Worm (Caenorhabditis elegans): ENCODE measurements around the gene W04G3.5.

Gene W04G3.5

ce11 chrX:11073358-11073757, at the start of gene W04G3.5:
Gene W04G3.5, plus strand, starts transcription at chrX:11073658.
- no peak for TF ChIP-seq unc-62 (GFP tag; optimal IDR thresholded peaks at IDR 0.05)

- TF ChIP-seq unc-62 (GFP tag; optimal IDR thresholded peaks at IDR 0.05): no peak
Measured at ce11 chrX:11028617-11029016, 44.8 kb upstream of the W04G3.5 start, which contains the start of gene ldb-1. Gene ldb-1, plus strand, starts transcription at chrX:11028917.

DNA sequence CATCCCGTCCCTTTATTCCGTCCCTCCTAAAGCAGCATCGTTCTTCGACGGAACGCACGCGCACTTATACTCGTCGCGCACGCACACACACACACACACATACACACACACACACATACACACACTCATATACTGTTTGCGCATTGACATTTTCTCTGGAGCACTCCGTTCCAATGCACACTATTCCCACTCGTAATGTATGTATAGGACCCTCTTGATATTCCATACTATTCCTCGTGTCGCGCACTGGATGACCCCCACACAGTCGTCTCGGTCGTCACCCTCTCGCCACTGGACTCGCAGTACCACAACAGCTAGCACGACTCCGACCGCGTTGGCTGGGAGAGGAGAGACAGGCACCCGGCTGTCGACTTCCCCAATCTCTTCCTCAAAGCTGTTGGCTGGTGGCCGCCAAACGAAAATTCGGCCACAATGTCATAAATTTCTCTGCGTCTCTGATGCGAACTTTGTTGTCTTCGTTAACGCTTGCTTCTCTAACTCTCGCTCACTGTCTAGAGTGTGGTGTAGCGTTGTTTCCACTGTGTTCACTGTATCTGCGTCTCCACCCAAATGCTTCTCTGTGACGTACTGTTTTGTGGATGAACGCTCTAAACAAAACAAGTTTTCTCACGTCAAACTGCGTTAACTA, 42.3 kb upstream of the W04G3.5 start:
- TF ChIP-seq unc-62 (GFP tag; optimal IDR thresholded peaks at IDR 0.05): no peak

DNA sequence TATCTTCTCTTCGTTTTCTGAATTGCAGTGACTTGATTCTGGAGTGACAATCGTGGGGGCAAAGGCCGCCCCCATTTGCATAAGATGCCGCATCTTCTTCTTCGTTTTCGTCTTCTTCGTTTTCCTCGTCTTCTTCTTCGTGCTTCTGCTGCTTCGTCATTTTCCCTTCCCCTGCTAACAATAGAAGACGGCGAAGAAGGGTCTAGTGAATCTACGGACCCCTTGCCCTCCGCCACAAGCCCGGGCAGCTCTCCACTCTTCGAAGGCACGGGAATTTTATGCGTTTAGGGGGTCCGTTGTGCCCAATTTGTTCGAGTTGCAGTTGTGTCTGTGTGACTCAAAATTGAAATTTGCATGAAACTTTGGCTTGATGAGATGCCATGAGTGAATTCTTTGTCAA, 41.6 kb upstream of the W04G3.5 start:
- no peak for TF ChIP-seq unc-62 (GFP tag; optimal IDR thresholded peaks at IDR 0.05)

DNA sequence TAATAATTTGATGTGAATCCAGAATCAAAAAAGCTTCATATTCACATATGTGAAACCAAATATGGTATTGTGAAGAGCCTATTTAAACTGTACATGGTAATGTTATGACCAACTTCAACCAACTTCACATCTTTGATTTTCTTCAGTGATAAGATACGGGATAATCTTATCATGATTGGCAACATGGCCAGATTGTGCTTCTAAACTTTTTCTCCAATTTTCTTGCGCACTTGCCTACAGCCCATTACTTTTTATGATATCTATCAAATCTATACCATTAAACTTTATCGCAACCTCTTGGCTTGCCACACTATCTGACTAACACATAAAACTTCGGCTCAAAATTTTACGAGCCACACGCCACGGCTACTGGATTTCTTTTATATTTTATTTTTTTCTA, 41.0 kb upstream of the W04G3.5 start:
- TF ChIP-seq unc-62 (GFP tag; optimal IDR thresholded peaks at IDR 0.05): no peak

DNA sequence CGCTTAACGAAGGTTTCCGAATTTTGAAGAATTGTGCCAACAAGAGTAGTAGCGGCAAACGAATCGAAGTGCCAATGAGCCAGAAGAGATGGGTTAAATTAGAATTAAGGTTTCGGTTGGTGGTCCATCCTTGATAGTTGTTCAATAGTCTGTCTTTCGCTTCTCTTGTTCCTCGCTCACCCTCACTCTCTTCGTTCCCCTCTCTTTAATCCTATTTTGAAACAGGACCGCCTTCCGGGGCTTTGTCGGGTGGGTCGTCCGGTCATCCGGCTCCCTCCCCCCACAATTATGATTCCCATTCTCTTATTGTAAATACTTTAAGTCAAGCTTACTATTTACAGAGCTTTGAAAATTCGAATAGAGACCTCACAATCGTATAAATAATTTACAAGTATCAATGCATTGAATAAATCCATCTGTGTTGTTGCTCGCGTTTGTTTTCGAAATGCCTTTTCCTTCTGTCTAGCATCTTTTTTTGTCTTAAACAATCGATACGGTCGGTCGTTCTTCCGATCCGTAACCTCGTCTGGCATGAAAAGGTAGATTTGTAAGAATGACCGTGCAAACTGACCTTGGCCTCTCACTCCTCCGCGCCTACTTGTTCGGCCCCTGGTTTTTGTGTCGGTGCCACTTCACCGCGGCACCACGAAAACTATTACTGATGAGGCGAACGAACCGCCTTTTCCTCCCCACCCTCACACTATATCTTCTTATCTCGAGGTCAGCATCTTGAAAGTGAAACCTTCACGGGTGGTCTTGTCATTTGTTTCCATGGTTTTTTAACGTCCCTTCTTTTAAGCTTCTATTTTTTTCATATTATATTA, 40.1 kb upstream of the W04G3.5 start:
- TF ChIP-seq unc-62 (GFP tag; optimal IDR thresholded peaks at IDR 0.05): no peak

DNA sequence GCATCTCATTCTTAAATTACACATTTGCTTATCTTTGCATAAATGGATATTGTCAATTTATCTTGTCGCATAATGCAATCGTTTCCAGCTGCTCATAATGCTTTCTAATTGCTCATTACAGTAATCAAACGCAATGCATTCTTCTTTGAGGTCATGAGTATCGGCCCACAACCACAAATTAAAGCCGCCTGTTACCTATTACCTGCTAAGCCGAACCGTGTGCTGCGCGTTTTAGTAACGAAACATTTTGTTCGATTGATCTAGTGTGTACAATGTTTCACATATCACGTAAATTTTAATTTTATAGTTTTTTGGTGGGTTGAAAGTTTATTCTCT, 39.5 kb upstream of the W04G3.5 start:
- TF ChIP-seq unc-62 (GFP tag; optimal IDR thresholded peaks at IDR 0.05): no peak

ce11 chrX:11034430-11035117, 38.9 kb upstream of the W04G3.5 start:
- no peak for TF ChIP-seq unc-62 (GFP tag; optimal IDR thresholded peaks at IDR 0.05)

DNA sequence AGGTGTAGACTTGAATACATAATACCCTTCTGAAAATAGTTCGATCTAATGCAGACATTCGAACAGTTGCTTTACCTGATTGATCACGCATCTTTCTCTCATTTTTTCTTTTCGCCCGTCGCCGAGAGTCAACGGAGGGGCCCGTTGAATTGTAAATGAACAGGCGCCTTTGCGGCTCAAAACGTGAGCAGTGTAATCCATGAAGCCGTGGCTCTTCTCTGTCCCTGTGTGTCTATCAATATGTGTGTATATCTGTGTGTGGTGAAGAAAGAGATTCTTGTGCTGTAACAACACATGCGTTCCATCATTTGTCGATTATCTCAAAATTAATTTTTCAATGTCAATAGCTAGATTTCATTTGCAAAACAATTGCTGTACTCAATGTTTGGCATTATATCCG, 37.9 kb upstream of the W04G3.5 start:
- TF ChIP-seq unc-62 (GFP tag; optimal IDR thresholded peaks at IDR 0.05): no peak

DNA sequence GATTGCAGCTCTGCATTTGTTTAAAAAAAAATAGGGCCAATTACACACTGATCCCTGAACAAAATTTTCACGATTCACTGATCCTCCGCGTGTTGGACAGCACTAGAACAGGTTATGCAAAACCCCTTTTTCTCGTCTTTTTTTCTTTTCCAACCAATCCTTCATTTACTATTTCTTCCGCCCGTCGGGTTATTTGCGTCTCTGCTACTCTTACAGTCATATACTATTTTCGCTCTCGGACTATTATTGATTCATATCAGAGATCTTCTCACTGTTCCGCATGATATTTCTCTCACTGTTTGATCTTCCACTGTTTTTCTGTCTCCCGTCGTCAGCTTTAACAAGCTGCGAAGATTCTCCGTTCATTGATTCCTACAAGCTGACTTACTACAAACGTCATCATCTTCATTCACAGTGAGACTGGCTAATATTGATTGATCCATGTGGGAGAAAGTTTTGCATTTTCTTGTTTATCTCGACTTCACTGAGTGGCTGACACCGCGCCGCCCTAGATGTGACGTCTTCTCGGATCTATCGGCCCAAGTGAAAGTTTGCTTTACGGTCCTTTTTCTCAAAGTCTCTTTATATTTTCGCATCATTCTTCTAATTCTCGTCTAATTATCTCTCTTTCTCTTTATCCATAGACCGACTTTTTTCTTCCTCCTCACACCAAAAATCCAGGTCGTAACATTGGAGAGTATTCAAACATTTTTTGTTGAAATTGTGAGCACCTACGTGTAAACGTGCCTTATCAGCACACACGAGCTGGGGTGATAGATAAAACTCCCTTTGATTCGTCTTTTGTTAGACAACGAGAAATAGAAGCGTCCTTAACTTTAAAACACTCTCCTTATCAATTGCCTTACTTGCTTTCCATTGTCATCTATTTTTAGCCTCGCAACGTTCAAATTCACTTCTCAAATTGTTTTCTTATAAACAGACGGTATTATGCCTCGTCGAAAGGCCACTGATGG, 37.1 kb upstream of the W04G3.5 start:
- no peak for TF ChIP-seq unc-62 (GFP tag; optimal IDR thresholded peaks at IDR 0.05)

DNA sequence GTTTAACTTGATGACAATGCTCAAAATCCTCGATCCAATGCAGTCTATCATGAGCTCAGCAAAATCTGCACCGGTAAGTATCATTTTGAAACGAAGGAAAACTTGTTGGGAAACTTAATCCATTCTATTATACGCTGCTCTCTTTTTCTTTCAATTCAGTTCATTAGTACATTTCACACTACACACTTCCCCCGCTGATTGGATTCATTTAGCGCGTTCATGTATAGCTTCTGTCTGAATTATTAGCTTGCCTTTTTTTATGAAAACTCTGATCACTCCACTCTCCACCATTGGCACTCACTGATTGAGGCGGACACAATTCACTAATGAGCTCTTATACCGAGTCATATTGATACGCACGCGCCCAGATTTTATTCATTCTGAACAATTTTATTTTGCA, 35.2 kb upstream of the W04G3.5 start:
- TF ChIP-seq unc-62 (GFP tag; optimal IDR thresholded peaks at IDR 0.05): no peak

- no peak for TF ChIP-seq unc-62 (GFP tag; optimal IDR thresholded peaks at IDR 0.05)
Measured at ce11 chrX:11042777-11043176, 30.7 kb upstream of the W04G3.5 start, which contains the start of gene C09F12.3. Gene C09F12.3, minus strand, starts transcription at chrX:11042877.

DNA sequence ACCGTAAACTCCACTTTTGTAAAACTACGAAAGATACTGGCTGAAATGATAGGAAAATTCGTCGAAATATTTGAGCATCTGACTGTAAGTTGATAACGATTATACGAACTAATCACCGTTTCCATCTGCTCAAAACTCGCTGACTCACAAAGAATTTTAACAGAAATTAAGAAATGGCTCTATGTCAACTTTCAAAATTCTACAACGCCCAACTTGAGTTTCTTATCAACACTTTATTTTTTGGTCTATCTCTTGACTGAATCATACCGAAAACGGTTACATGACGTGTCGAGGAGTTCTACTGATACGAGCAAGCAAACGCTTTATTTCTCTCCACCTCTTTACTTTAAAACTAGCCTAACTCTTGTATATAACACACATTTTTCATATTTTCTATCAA, 26.3 kb upstream of the W04G3.5 start, which contains the start of gene clc-1:
Gene clc-1, plus strand, starts transcription at position 264 of the 400 bp plus-strand sequence.
- no peak for TF ChIP-seq unc-62 (GFP tag; optimal IDR thresholded peaks at IDR 0.05)

DNA sequence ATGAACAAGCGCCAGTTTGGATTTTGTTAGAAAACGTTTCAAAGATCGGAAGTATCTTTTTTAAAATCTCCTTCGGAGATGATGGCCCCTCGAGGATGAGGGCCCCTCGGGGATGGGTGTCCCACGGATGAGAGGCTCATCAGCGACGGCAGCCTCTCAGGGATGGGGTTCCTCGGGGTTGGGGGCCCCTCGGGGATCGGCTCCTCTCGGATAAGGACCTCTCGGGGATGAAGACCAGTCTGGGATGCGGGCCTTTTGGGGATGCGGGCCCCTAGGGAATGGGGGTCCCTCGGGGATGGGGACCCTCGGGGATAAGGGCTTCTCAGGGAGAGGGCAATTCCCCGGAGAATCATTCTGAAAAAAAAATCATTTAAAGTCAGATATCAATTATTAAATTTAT, 23.1 kb upstream of the W04G3.5 start:
- no peak for TF ChIP-seq unc-62 (GFP tag; optimal IDR thresholded peaks at IDR 0.05)

DNA sequence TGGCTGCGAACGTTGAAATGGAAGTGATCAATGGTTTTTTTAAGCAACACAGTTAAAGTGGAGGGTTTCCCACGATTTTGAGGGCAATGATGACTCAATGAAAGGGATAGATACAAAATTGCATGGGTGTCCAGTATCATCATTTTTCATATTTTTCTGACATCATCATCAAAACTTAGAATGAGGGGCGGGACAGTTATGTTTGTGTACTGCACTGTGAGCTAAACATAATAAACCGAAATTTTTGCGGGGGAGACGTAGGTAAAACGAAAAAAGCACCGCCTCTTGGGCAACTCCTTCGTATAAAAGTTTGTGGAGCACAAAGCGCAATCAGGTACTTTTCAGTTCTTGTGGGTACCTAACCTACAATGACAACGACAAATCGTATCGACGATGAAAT, 19.8 kb upstream of the W04G3.5 start, which contains the start of gene C09F12.2:
Gene C09F12.2, plus strand, starts transcription at position 301 of the 400 bp plus-strand sequence.
- no peak for TF ChIP-seq unc-62 (GFP tag; optimal IDR thresholded peaks at IDR 0.05)

Data from whole organism, dauer.